Worm (Caenorhabditis elegans): ENCODE data around the gene ceh-28.

- TF ChIP-seq T22C8.4 (GFP tag; IDR thresholded peaks at IDR 0.05): no peak
- TF ChIP-seq ztf-29 (GFP tag; IDR thresholded peaks at IDR 0.05): no peak
- no peak for TF ChIP-seq ref-1 (GFP tag; conservative IDR thresholded peaks at IDR 0.05)
- no peak for TF ChIP-seq cog-1 (tag; optimal IDR thresholded peaks at IDR 0.05)
- TF ChIP-seq flt-1 (GFP tag; IDR thresholded peaks at IDR 0.05): no peak
- no peak for TF ChIP-seq ztf-23 (GFP tag; IDR thresholded peaks at IDR 0.05)
- no peak for TF ChIP-seq klf-2 (GFP tag; conservative IDR thresholded peaks at IDR 0.05)
- no peak for TF ChIP-seq med-1 (GFP tag; optimal IDR thresholded peaks at IDR 0.05; ENCODE audit: insufficient read depth)
- TF ChIP-seq tab-1 (GFP tag; IDR thresholded peaks at IDR 0.05): no peak
Observed at ce11 chrX:13102838-13103237, 28.4 kb downstream of the ceh-28 start.
